Fruit fly (Drosophila melanogaster) whole organism, embryonic: Measurements from ENCODE around the gene CG11674.

Source experiments
- CG1024 ChIP-seq: fragments of 200-800 bp; sonication (Bioruptor generic); IDR thresholded peaks from 2 replicates; pipeline ENCODE4 v1.3.6; 2022; ENCODE audit warnings: missing biosample characterization, missing genetic modification characterization
- CG10431 ChIP-seq: fragments of 200-800 bp; sonication (Bioruptor generic); optimal IDR thresholded peaks from 3 replicates; lab custom pipeline; 2018; ENCODE audit warnings: missing biosample characterization, mild to moderate bottlenecking, missing genetic modification characterization
- CG10462 ChIP-seq: fragments of 200-800 bp; sonication (Bioruptor generic); optimal IDR thresholded peaks from 2 replicates; lab custom pipeline; 2016; ENCODE audit warnings: missing biosample characterization, missing genetic modification characterization
- CG13894 ChIP-seq: fragments of 200-800 bp; sonication (Bioruptor generic); optimal IDR thresholded peaks from 3 replicates; lab custom pipeline; 2018; ENCODE audit warnings: missing biosample characterization, mild to moderate bottlenecking, missing genetic modification characterization, moderate library complexity
- CG14710 ChIP-seq: fragments of 200-800 bp; sonication (Bioruptor generic); optimal IDR thresholded peaks from 3 replicates; lab custom pipeline; 2019; ENCODE audit warnings: missing biosample characterization, mild to moderate bottlenecking, missing genetic modification characterization, moderate library complexity
- CG15269 ChIP-seq: fragments of 200-800 bp; sonication (Bioruptor generic); optimal IDR thresholded peaks from 2 replicates; lab custom pipeline; 2018; ENCODE audit warnings: missing biosample characterization, mild to moderate bottlenecking, missing genetic modification characterization, moderate library complexity
- CG1647 ChIP-seq: fragments of 200-800 bp; sonication (Bioruptor generic); optimal IDR thresholded peaks from 3 replicates; lab custom pipeline; 2016; ENCODE audit warnings: missing biosample characterization, missing genetic modification characterization
- CG17361 ChIP-seq: fragments of 200-800 bp; sonication (Bioruptor generic); IDR thresholded peaks from 3 replicates; pipeline ENCODE4 v1.3.6; 2022; ENCODE audit warnings: missing biosample characterization, missing genetic modification characterization
- CG30431 ChIP-seq: fragments of 200-800 bp; sonication (Bioruptor generic); optimal IDR thresholded peaks from 2 replicates; lab custom pipeline; 2017; ENCODE audit warnings: missing biosample characterization, missing genetic modification characterization
- CG3726 ChIP-seq: fragments of 200-800 bp; sonication (Bioruptor generic); IDR thresholded peaks from 3 replicates; pipeline ENCODE4, ENCODE4 v1.3.6; 2022; ENCODE audit warnings: missing biosample characterization, missing genetic modification characterization
- CG4404 ChIP-seq: fragments of 200-800 bp; sonication (Bioruptor generic); IDR thresholded peaks from 2 replicates; pipeline ENCODE4 v1.3.6; 2022; ENCODE audit warnings: missing biosample characterization, missing genetic modification characterization
- CG4707 ChIP-seq: fragments of 200-800 bp; sonication (Bioruptor generic); optimal IDR thresholded peaks from 2 replicates; lab custom pipeline; 2018; ENCODE audit warnings: missing biosample characterization, mild to moderate bottlenecking, missing genetic modification characterization, moderate library complexity
- CG5180 ChIP-seq: fragments of 200-800 bp; sonication (Bioruptor generic); optimal IDR thresholded peaks from 3 replicates; lab custom pipeline; 2017; ENCODE audit warnings: missing biosample characterization, missing genetic modification characterization, mild to moderate bottlenecking, moderate library complexity, missing genetic modification reagents
- CG7963 ChIP-seq: fragments of 200-800 bp; sonication (Bioruptor generic); IDR thresholded peaks from 3 replicates; pipeline ENCODE4 v1.3.6; 2022; ENCODE audit warnings: missing biosample characterization, missing genetic modification characterization; ENCODE audit not compliant: partially characterized antibody
- CG8944 ChIP-seq: fragments of 200-800 bp; sonication (Bioruptor generic); optimal IDR thresholded peaks from 3 replicates; lab custom pipeline; 2016; ENCODE audit warnings: missing biosample characterization, missing genetic modification characterization
- CG9437 ChIP-seq: fragments of 200-800 bp; sonication (Bioruptor generic); optimal IDR thresholded peaks from 2 replicates; lab custom pipeline; 2018; ENCODE audit warnings: missing biosample characterization, mild to moderate bottlenecking, missing genetic modification characterization
- CTCF ChIP-seq: fragments of 200-800 bp; sonication (Bioruptor generic); optimal IDR thresholded peaks from 2 replicates; lab custom pipeline; 2017; ENCODE audit warnings: missing biosample characterization, mild to moderate bottlenecking, missing genetic modification characterization, moderate library complexity
- Dbx ChIP-seq: fragments of 200-800 bp; sonication (Bioruptor generic); IDR thresholded peaks from 3 replicates; pipeline ENCODE4 v1.3.6; 2022; ENCODE audit warnings: missing biosample characterization, missing genetic modification characterization
- Dek ChIP-seq: fragments of 200-800 bp; sonication (Bioruptor generic); optimal IDR thresholded peaks from 3 replicates; lab custom pipeline; 2019; ENCODE audit warnings: missing biosample characterization, mild to moderate bottlenecking, missing genetic modification characterization, moderate library complexity
- Hand ChIP-seq: fragments of 200-800 bp; sonication (Bioruptor generic); optimal IDR thresholded peaks from 2 replicates; lab custom pipeline; 2017; ENCODE audit warnings: mild to moderate bottlenecking, missing biosample characterization, missing genetic modification reagents, missing genetic modification characterization
- Hr3 ChIP-seq: fragments of 200-800 bp; sonication (Bioruptor generic); optimal IDR thresholded peaks from 3 replicates; lab custom pipeline; 2016; ENCODE audit warnings: missing biosample characterization, missing genetic modification characterization
- MBD-R2 ChIP-seq: fragments of 200-800 bp; sonication (Bioruptor generic); IDR thresholded peaks from 2 replicates; pipeline ENCODE4 v1.3.6; 2022; ENCODE audit warnings: missing biosample characterization, missing genetic modification characterization
- Mrtf ChIP-seq: fragments of 200-800 bp; sonication (Bioruptor generic); IDR thresholded peaks from 3 replicates; pipeline ENCODE4 v1.3.6; 2022; ENCODE audit warnings: missing biosample characterization, missing genetic modification characterization
- Opbp ChIP-seq: fragments of 200-800 bp; sonication (Bioruptor generic); IDR thresholded peaks from 3 replicates; pipeline ENCODE4 v1.3.6; 2022; ENCODE audit warnings: missing biosample characterization, missing genetic modification characterization; ENCODE audit not compliant: partially characterized antibody
- Ravus ChIP-seq: fragments of 200-800 bp; sonication (Bioruptor generic); IDR thresholded peaks from 2 replicates; pipeline ENCODE4 v1.3.6; 2022; ENCODE audit warnings: missing biosample characterization, missing genetic modification characterization
- Sry-δ ChIP-seq: fragments of 200-800 bp; sonication (Bioruptor generic); optimal IDR thresholded peaks from 2 replicates; lab custom pipeline; 2016; ENCODE audit warnings: missing biosample characterization, missing genetic modification characterization
- Tbp ChIP-seq: fragments of >200 bp; optimal IDR thresholded peaks from 2 replicates; lab custom pipeline; 2018; ENCODE audit warnings: missing biosample characterization, missing genetic modification characterization
- Vsx1 ChIP-seq: fragments of 200-800 bp; sonication (Bioruptor generic); optimal IDR thresholded peaks from 2 replicates; lab custom pipeline; 2017; ENCODE audit warnings: missing biosample characterization, mild to moderate bottlenecking, missing genetic modification characterization, missing genetic modification reagents
- bigmax ChIP-seq: fragments of 200-800 bp; sonication (Bioruptor generic); optimal IDR thresholded peaks from 2 replicates; lab custom pipeline; 2018; ENCODE audit warnings: missing biosample characterization, mild to moderate bottlenecking, missing genetic modification characterization
- exex ChIP-seq: fragments of 200-800 bp; sonication (Bioruptor generic); optimal IDR thresholded peaks from 4 replicates; lab custom pipeline; 2018; ENCODE audit warnings: missing biosample characterization, mild to moderate bottlenecking, missing genetic modification characterization, moderate library complexity
- gce ChIP-seq: fragments of 200-800 bp; sonication (Bioruptor generic); IDR thresholded peaks from 3 replicates; pipeline ENCODE4 v1.3.6; 2022; ENCODE audit warnings: missing biosample characterization, missing genetic modification characterization
- gcm ChIP-seq: fragments of 200-800 bp; sonication (Bioruptor generic); optimal IDR thresholded peaks from 2 replicates; lab custom pipeline; 2019; ENCODE audit warnings: missing biosample characterization, mild to moderate bottlenecking, missing genetic modification characterization, moderate library complexity
- gcm2 ChIP-seq: fragments of 200-800 bp; sonication (Bioruptor generic); optimal IDR thresholded peaks from 2 replicates; lab custom pipeline; 2016; ENCODE audit warnings: missing biosample characterization, missing genetic modification characterization
- gsb-n ChIP-seq: fragments of 200-800 bp; sonication (Bioruptor generic); optimal IDR thresholded peaks from 3 replicates; lab custom pipeline; 2018; ENCODE audit warnings: missing biosample characterization, mild to moderate bottlenecking, missing genetic modification characterization
- hb ChIP-seq: fragments of 200-800 bp; sonication (Bioruptor generic); IDR thresholded peaks from 3 replicates; pipeline ENCODE4 v1.3.6; 2022; ENCODE audit warnings: missing biosample characterization, missing genetic modification characterization; ENCODE audit not compliant: partially characterized antibody
- hkb ChIP-seq, 2 experiments: fragments of 200-800 bp in 1 of 2; fragments of >200 bp in 1 of 2; sonication (Bioruptor generic) in 1 of 2; IDR thresholded peaks in 1 of 2; optimal IDR thresholded peaks in 1 of 2; 2 replicates each; pipeline versions ENCODE4 v1.3.6 to Lab custom; 2017 to 2022; ENCODE audit warnings: missing biosample characterization in 1 of 2, missing genetic modification characterization in 1 of 2
- kni ChIP-seq: fragments of 200-800 bp; sonication (Bioruptor generic); optimal IDR thresholded peaks from 3 replicates; lab custom pipeline; 2017; ENCODE audit warnings: mild to moderate bottlenecking, missing biosample characterization, missing genetic modification reagents, missing genetic modification characterization
- nmo ChIP-seq: fragments of 200-800 bp; sonication (Bioruptor generic); optimal IDR thresholded peaks from 2 replicates; lab custom pipeline; 2018; ENCODE audit warnings: missing biosample characterization, mild to moderate bottlenecking, missing genetic modification characterization, moderate library complexity
- nom ChIP-seq: fragments of 200-800 bp; sonication (Bioruptor generic); optimal IDR thresholded peaks from 2 replicates; lab custom pipeline; 2017; ENCODE audit warnings: missing biosample characterization, missing genetic modification characterization, mild to moderate bottlenecking, moderate library complexity, missing genetic modification reagents
- otp ChIP-seq: fragments of 200-800 bp; sonication (Bioruptor generic); IDR thresholded peaks from 3 replicates; pipeline ENCODE4, ENCODE4 v1.3.6; 2022; ENCODE audit warnings: missing biosample characterization, missing genetic modification characterization
- peb ChIP-seq: fragments of 200-800 bp; sonication (Bioruptor generic); IDR thresholded peaks from 2 replicates; pipeline ENCODE4 v1.3.6; 2022; ENCODE audit warnings: missing biosample characterization, missing genetic modification characterization
- prd ChIP-seq, 3 experiments: fragments of >200 bp in 2 of 3; fragments of 200-800 bp in 1 of 3; sonication (Bioruptor generic) in 1 of 3; optimal IDR thresholded peaks in 2 of 3; IDR thresholded peaks in 1 of 3; 2 replicates in 2 of 3; 3 replicates in 1 of 3; pipeline versions ENCODE4 v1.3.6 to Lab custom; 2017 to 2022; ENCODE audit warnings: missing biosample characterization in 1 of 3, missing genetic modification characterization in 1 of 3
- salm ChIP-seq: fragments of 200-800 bp; sonication (Bioruptor generic); optimal IDR thresholded peaks from 2 replicates; lab custom pipeline; 2018; ENCODE audit warnings: missing biosample characterization, mild to moderate bottlenecking, missing genetic modification characterization
- sima ChIP-seq: fragments of 200-800 bp; sonication (Bioruptor generic); optimal IDR thresholded peaks from 2 replicates; lab custom pipeline; 2016; ENCODE audit warnings: missing biosample characterization, missing genetic modification characterization
- tap ChIP-seq: fragments of 200-800 bp; optimal IDR thresholded peaks from 3 replicates; lab custom pipeline; 2019; ENCODE audit warnings: missing biosample characterization, mild to moderate bottlenecking, missing genetic modification characterization, moderate library complexity
- tgo ChIP-seq: fragments of 200-800 bp; sonication (Bioruptor generic); IDR thresholded peaks from 3 replicates; pipeline ENCODE4 v1.3.6; 2022; ENCODE audit warnings: missing biosample characterization, missing genetic modification characterization
- tll ChIP-seq, 2 experiments: fragments of 200-800 bp in 1 of 2; fragments of >200 bp in 1 of 2; sonication (Bioruptor generic) in 1 of 2; optimal IDR thresholded peaks; 2 replicates each; lab custom pipeline; 2017 to 2019; ENCODE audit warnings: missing biosample characterization in 2 of 2, missing genetic modification characterization in 2 of 2, mild to moderate bottlenecking in 1 of 2, moderate library complexity in 1 of 2

The CG11674 gene

dm6 chrX:14247035-14247786 is 21.5 kb upstream of the CG11674 start, which contains the start of gene mud (continued):
- TF ChIP-seq CG4707 (GFP tag; lab: Kevin White, UChicago) (no peak), CG1024 (GFP tag; lab: Robert Waterston, UW) (peak; percentile 46; the same call in 1 of the 2 replicates), otp (GFP tag; lab: Robert Waterston, UW) (0 out of 3 replicates have a peak, but pooled peaks have one; percentile 7), prd (optimal IDR thresholded peaks at IDR 0.05; lab: Kevin White, UChicago) (no peak), prd (GFP tag; IDR thresholded peaks at IDR 0.05; lab: Robert Waterston, UW) (peak; percentile 66; the same call in 2 of the 3 replicates), hb (peak; percentile 77), tll (GFP tag; optimal IDR thresholded peaks at IDR 0.05; lab: Kevin White, UChicago) (no peak), Vsx1 (GFP tag; lab: Kevin White, UChicago) (no peak), Mrtf (GFP tag; lab: Robert Waterston, UW) (0 out of 3 replicates have a peak, but pooled peaks have one; percentile 33), salm (tag; lab: Kevin White, UChicago) (no peak), tgo (no peak; the same call in 2 of the 3 replicates), CG10431 (no peak), CG10462 (GFP tag; lab: Kevin White, UChicago) (no peak), CG9437 (GFP tag; lab: Kevin White, UChicago) (peak; percentile 20), CG1647 (GFP tag; lab: Kevin White, UChicago) (no peak), Dbx (GFP tag; lab: Robert Waterston, UW) (no peak), Hand (GFP tag; lab: Kevin White, UChicago) (no peak), CG4404 (GFP tag; lab: Robert Waterston, UW) (peak; percentile 31; the same call in 1 of the 2 replicates), gcm (GFP tag; lab: Kevin White, UChicago) (no peak), CG13894 (tag; lab: Kevin White, UChicago) (no peak), CG3726 (no peak), gsb-n (tag; lab: Kevin White, UChicago) (no peak), CG15269 (tag; lab: Kevin White, UChicago) (no peak), gcm2 (no peak), CG30431 (peak; percentile 28), Hr3 (peak; percentile 38), hkb (optimal IDR thresholded peaks at IDR 0.05; lab: Kevin White, UChicago) (no peak), hkb (GFP tag; IDR thresholded peaks at IDR 0.05; lab: Robert Waterston, UW) (no peak), Ravus (GFP tag; lab: Robert Waterston, UW) (no peak), tap (tag; lab: Kevin White, UChicago) (no peak), CG5180 (GFP tag; lab: Kevin White, UChicago) (no peak), Tbp (no peak), Opbp (GFP tag; lab: Robert Waterston, UW) (peak; percentile 69; the same call in 2 of the 3 replicates), exex (tag; lab: Kevin White, UChicago) (no peak), CG14710 (peak; percentile 71), CG7963 (peak; percentile 56; the same call in 2 of the 3 replicates), CG8944 (GFP tag; lab: Kevin White, UChicago) (no peak), CG17361 (GFP tag; lab: Robert Waterston, UW) (no peak; the same call in 2 of the 3 replicates), peb (GFP tag; lab: Robert Waterston, UW) (0 out of 2 replicates have a peak, but pooled peaks have one; percentile 21), Dek (tag; lab: Kevin White, UChicago) (no peak), sima (no peak), gce (GFP tag; lab: Robert Waterston, UW) (no peak), MBD-R2 (GFP tag; lab: Robert Waterston, UW) (peak; percentile 26), Sry-δ (GFP tag; lab: Kevin White, UChicago) (peak; percentile 69), nom (no peak), nmo (GFP tag; lab: Kevin White, UChicago) (peak; percentile 70), bigmax (no peak), kni (GFP tag; lab: Kevin White, UChicago) (no peak), CTCF (GFP tag; lab: Kevin White, UChicago) (peak; percentile 91)
